Worm (Caenorhabditis elegans) whole organism, L4/young adult: ENCODE measurements around the gene fbxa-29.

Source experiments
- dao-5 ChIP-seq: sonication (generic microtip); optimal IDR thresholded peaks from 2 replicates; lab custom pipeline; 2016; ENCODE audit warnings: missing genotype, missing genetic modification characterization, moderate library complexity, missing compliant biosample characterization
- him-1 ChIP-seq: sonication (generic microtip); optimal IDR thresholded peaks from 2 replicates; lab custom pipeline; 2016; ENCODE audit warnings: missing genotype, missing genetic modification reagents, missing genetic modification characterization, missing compliant biosample characterization

DNA sequence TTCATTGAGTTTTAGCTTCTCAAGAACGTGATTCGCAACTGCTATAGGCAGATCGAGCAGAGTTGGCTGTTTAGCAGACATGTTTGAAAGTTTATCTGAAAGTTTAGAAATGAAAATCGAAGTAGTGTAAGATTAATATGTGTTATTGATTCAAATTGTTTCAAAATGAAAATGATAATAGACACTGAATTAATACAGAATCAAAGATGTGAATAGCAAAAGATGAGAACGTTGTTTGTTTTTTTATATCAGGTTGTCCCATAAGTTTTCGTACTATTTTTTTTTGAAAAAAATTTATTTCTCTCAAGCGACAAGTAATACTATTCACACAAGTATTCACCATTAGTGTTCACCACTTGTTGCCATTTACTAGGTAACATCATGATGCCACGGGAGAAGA is 19.6 kb upstream of the fbxa-29 start, which contains the start of gene fbxa-36:
- TF ChIP-seq dao-5 (no peak), him-1 (tag; lab: Kevin White, UChicago) (no peak)
